Worm (Caenorhabditis elegans) whole organism, L2 larva: Measurements from ENCODE around the gene dnj-24.

ENCODE experiments used
- R02D3.7 ChIP-seq: fragments of 150-350 bp; optimal IDR thresholded peaks from 2 replicates; lab custom pipeline; 2014; ENCODE audit warnings: missing biosample characterization, missing genetic modification characterization
- ZK546.5 ChIP-seq: sonication (generic microtip); optimal IDR thresholded peaks from 2 replicates; lab custom pipeline; 2017; ENCODE audit warnings: missing biosample characterization, missing genetic modification characterization
- ceh-16 ChIP-seq: fragments of 150-350 bp; optimal IDR thresholded peaks from 2 replicates; lab custom pipeline; 2014; ENCODE audit warnings: missing biosample characterization, missing genetic modification characterization
- fos-1 ChIP-seq: fragments of 150-350 bp; optimal IDR thresholded peaks from 2 replicates; lab custom pipeline; 2014; ENCODE audit warnings: missing biosample characterization, missing genetic modification characterization
- lin-13 ChIP-seq: fragments of 150-350 bp; optimal IDR thresholded peaks from 2 replicates; lab custom pipeline; 2014; ENCODE audit warnings: missing biosample characterization, missing genetic modification reagents, missing genetic modification characterization
- mab-5 ChIP-seq: fragments of 150-350 bp; optimal IDR thresholded peaks from 2 replicates; lab custom pipeline; 2014; ENCODE audit warnings: missing biosample characterization, missing genetic modification characterization
- nhr-10 ChIP-seq: sonication (generic microtip); optimal IDR thresholded peaks from 2 replicates; lab custom pipeline; 2017; ENCODE audit warnings: missing biosample characterization, missing genetic modification characterization
- nhr-11 ChIP-seq: fragments of 150-350 bp; optimal IDR thresholded peaks from 2 replicates; lab custom pipeline; 2014; ENCODE audit warnings: missing biosample characterization, missing genetic modification characterization
- nhr-12 ChIP-seq: fragments of 150-350 bp; optimal IDR thresholded peaks from 2 replicates; lab custom pipeline; 2014; ENCODE audit warnings: missing biosample characterization, missing genetic modification characterization
- nhr-237 ChIP-seq: fragments of 150-350 bp; optimal IDR thresholded peaks from 2 replicates; lab custom pipeline; 2014; ENCODE audit warnings: missing biosample characterization, missing genetic modification characterization
- peb-1 ChIP-seq: fragments of 150-350 bp; optimal IDR thresholded peaks from 2 replicates; lab custom pipeline; 2014; ENCODE audit warnings: missing biosample characterization, missing genetic modification characterization
- snpc-4 ChIP-seq: fragments of 150-350 bp; optimal IDR thresholded peaks from 2 replicates; lab custom pipeline; 2014; ENCODE audit warnings: missing biosample characterization, missing genetic modification characterization
- ztf-11 ChIP-seq: sonication (generic microtip); optimal IDR thresholded peaks from 2 replicates; lab custom pipeline; 2017; ENCODE audit warnings: missing biosample characterization, missing genetic modification characterization

- no peak for TF ChIP-seq ztf-11
- no peak for TF ChIP-seq lin-13 (GFP tag; lab: Kevin White, UChicago)
- TF ChIP-seq mab-5 (tag; lab: Kevin White, UChicago) = no peak
- no peak for TF ChIP-seq R02D3.7
- no peak for TF ChIP-seq snpc-4 (tag; lab: Kevin White, UChicago)
- TF ChIP-seq ZK546.5 (tag; lab: Kevin White, UChicago) = no peak
- TF ChIP-seq nhr-11 (tag; lab: Kevin White, UChicago) = no peak
- no peak for TF ChIP-seq nhr-237 (tag; lab: Kevin White, UChicago)
- TF ChIP-seq nhr-12 (tag; lab: Kevin White, UChicago) = no peak
- TF ChIP-seq nhr-10 (tag; lab: Kevin White, UChicago) = no peak
- no peak for TF ChIP-seq fos-1 (tag; lab: Kevin White, UChicago)
- no peak for TF ChIP-seq ceh-16 (tag; lab: Kevin White, UChicago)
- TF ChIP-seq peb-1 (tag; lab: Kevin White, UChicago) = no peak
Observed at ce11 chrIII:5417921-5418320, 6.0 kb downstream of the dnj-24 start.
